Worm (Caenorhabditis elegans) whole organism, L1 larva: ENCODE results near the gene K10D2.5.

ENCODE experiments used
- ama-1 ChIP-seq: fragments of 150-350 bp; optimal IDR thresholded peaks from 2 replicates; lab custom pipeline; 2014
- egl-27 ChIP-seq, 2 experiments: fragments of 150-350 bp in 1 of 2; sonication (generic microtip); optimal IDR thresholded peaks; 3 replicates each; lab custom pipeline; 2017 to 2018; ENCODE audit warnings: missing biosample characterization in 2 of 2, missing genetic modification characterization in 2 of 2, missing genetic modification reagents in 2 of 2
- fos-1 ChIP-seq: fragments of 150-350 bp; optimal IDR thresholded peaks from 2 replicates; lab custom pipeline; 2014; ENCODE audit warnings: missing biosample characterization, missing genetic modification characterization
- nhr-20 ChIP-seq: sonication (generic microtip); optimal IDR thresholded peaks from 2 replicates; lab custom pipeline; 2016; ENCODE audit warnings: mild to moderate bottlenecking, missing genetic modification characterization, missing compliant biosample characterization
- nhr-237 ChIP-seq: fragments of 150-350 bp; optimal IDR thresholded peaks from 2 replicates; lab custom pipeline; 2014; ENCODE audit warnings: missing biosample characterization, missing genetic modification characterization
- nhr-47 ChIP-seq: sonication (generic microtip); optimal IDR thresholded peaks from 2 replicates; lab custom pipeline; 2016; ENCODE audit warnings: mild to moderate bottlenecking, missing genetic modification characterization, moderate library complexity, missing compliant biosample characterization
- nhr-77 ChIP-seq: fragments of 150-350 bp; optimal IDR thresholded peaks from 2 replicates; lab custom pipeline; 2014; ENCODE audit warnings: missing biosample characterization, missing genetic modification characterization
- skn-1 ChIP-seq: fragments of 150-350 bp; optimal IDR thresholded peaks from 2 replicates; lab custom pipeline; 2014; ENCODE audit warnings: missing biosample characterization, missing genetic modification characterization
- snu-23 ChIP-seq: sonication (generic microtip); optimal IDR thresholded peaks from 2 replicates; lab custom pipeline; 2016; ENCODE audit warnings: missing genetic modification characterization, missing compliant biosample characterization
- unc-30 ChIP-seq: sonication (generic microtip); optimal IDR thresholded peaks from 2 replicates; lab custom pipeline; 2017; ENCODE audit warnings: missing biosample characterization, missing genetic modification characterization

DNA sequence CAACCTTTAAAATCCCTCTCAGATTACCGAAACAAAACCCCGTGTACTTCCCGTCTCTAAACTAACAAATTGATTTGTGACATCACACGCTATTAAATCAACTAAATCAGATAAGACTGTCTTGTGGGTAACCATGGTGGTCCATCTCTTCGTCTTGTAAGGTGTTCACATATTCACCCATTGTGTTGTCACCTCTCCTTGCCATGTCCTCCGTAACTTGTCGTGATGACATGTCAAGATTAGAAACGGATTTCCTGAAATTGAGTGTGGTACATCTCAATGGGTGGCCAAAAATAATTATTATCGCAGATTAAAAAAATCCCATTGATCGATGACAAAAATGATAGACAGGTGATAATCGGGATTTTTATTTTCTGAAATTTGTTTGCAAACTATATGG, 48.1 kb upstream of the K10D2.5 start:
- no peak for TF ChIP-seq unc-30 (tag; lab: Kevin White, UChicago)
- TF ChIP-seq fos-1 = no peak
- no peak for TF ChIP-seq ama-1 (lab: Kevin White, UChicago)
- no peak for TF ChIP-seq snu-23 (GFP tag; lab: Kevin White, UChicago)
- no peak for TF ChIP-seq egl-27 (tag; optimal IDR thresholded peaks at IDR 0.05; lab: Kevin White, UChicago)
- TF ChIP-seq nhr-237 (tag; lab: Kevin White, UChicago) = no peak
- TF ChIP-seq nhr-20 = no peak
- TF ChIP-seq skn-1 (tag; lab: Kevin White, UChicago) = no peak
- TF ChIP-seq nhr-47 (tag; lab: Kevin White, UChicago) = no peak
- no peak for TF ChIP-seq nhr-77 (tag; lab: Kevin White, UChicago)
